Fruit fly (Drosophila melanogaster) whole organism, embryonic: ENCODE data around the gene CG3587.

ENCODE experiments used
- Aef1 ChIP-seq: fragments of 200-800 bp; sonication (Bioruptor generic); IDR thresholded peaks from 3 replicates; pipeline ENCODE4 v1.3.6; 2022; ENCODE audit warnings: missing biosample characterization, missing genetic modification characterization
- Atf-2 ChIP-seq: fragments of 200-800 bp; sonication (Bioruptor generic); optimal IDR thresholded peaks from 2 replicates; lab custom pipeline; 2016; ENCODE audit warnings: missing biosample characterization, missing genetic modification characterization
- C15 ChIP-seq: fragments of 200-800 bp; sonication (Bioruptor generic); IDR thresholded peaks from 3 replicates; pipeline ENCODE4 v1.3.6; 2022; ENCODE audit warnings: missing biosample characterization, missing genetic modification characterization
- CG11456 ChIP-seq: fragments of 200-800 bp; sonication (Bioruptor generic); IDR thresholded peaks from 3 replicates; pipeline ENCODE4 v1.3.6; 2022; ENCODE audit warnings: missing biosample characterization, missing genetic modification characterization
- CG14710 ChIP-seq: fragments of 200-800 bp; sonication (Bioruptor generic); optimal IDR thresholded peaks from 3 replicates; lab custom pipeline; 2019; ENCODE audit warnings: missing biosample characterization, mild to moderate bottlenecking, missing genetic modification characterization, moderate library complexity
- CG1603 ChIP-seq: fragments of 200-800 bp; sonication (Bioruptor generic); optimal IDR thresholded peaks from 2 replicates; lab custom pipeline; 2019; ENCODE audit warnings: missing biosample characterization, mild to moderate bottlenecking, missing genetic modification characterization, moderate library complexity
- CG17385 ChIP-seq: fragments of 200-800 bp; sonication (Bioruptor generic); optimal IDR thresholded peaks from 3 replicates; lab custom pipeline; 2018; ENCODE audit warnings: missing biosample characterization, mild to moderate bottlenecking, missing genetic modification characterization
- CG1792 ChIP-seq: fragments of 200-800 bp; sonication (Bioruptor generic); optimal IDR thresholded peaks from 2 replicates; lab custom pipeline; 2016; ENCODE audit warnings: missing biosample characterization, missing genetic modification characterization
- CG18476 ChIP-seq: fragments of 200-800 bp; sonication (Bioruptor generic); optimal IDR thresholded peaks from 2 replicates; lab custom pipeline; 2016; ENCODE audit warnings: missing biosample characterization, mild to moderate bottlenecking, missing genetic modification characterization
- CG2889 ChIP-seq: fragments of 200-800 bp; sonication (Bioruptor generic); IDR thresholded peaks from 3 replicates; pipeline ENCODE4 v1.3.6; 2022; ENCODE audit warnings: missing biosample characterization, missing genetic modification characterization
- CG30020 ChIP-seq: fragments of 200-800 bp; optimal IDR thresholded peaks from 2 replicates; lab custom pipeline; 2019; ENCODE audit warnings: missing biosample characterization, mild to moderate bottlenecking, missing genetic modification characterization, moderate library complexity
- CG31224 ChIP-seq: fragments of 200-800 bp; sonication (Bioruptor generic); IDR thresholded peaks from 2 replicates; pipeline ENCODE4 v1.3.6; 2022; ENCODE audit warnings: missing biosample characterization, missing genetic modification characterization
- CG31388 ChIP-seq: fragments of 200-800 bp; sonication (Bioruptor generic); optimal IDR thresholded peaks from 2 replicates; lab custom pipeline; 2016; ENCODE audit warnings: missing biosample characterization, missing genetic modification characterization
- CG31441 ChIP-seq: fragments of 200-800 bp; sonication (Bioruptor generic); IDR thresholded peaks from 2 replicates; pipeline ENCODE4 v1.3.6; 2022; ENCODE audit warnings: missing biosample characterization, missing genetic modification characterization
- CG32767 ChIP-seq: fragments of 200-800 bp; sonication (Bioruptor generic); IDR thresholded peaks from 2 replicates; pipeline ENCODE4 v1.3.6; 2022; ENCODE audit warnings: missing biosample characterization, missing genetic modification characterization
- CG34224 ChIP-seq: fragments of 200-800 bp; sonication (Bioruptor generic); IDR thresholded peaks from 3 replicates; pipeline ENCODE4 v1.3.6; 2022; ENCODE audit warnings: missing biosample characterization, missing genetic modification characterization; ENCODE audit not compliant: partially characterized antibody
- CG3726 ChIP-seq: fragments of 200-800 bp; sonication (Bioruptor generic); IDR thresholded peaks from 3 replicates; pipeline ENCODE4, ENCODE4 v1.3.6; 2022; ENCODE audit warnings: missing biosample characterization, missing genetic modification characterization
- CG4282 ChIP-seq: fragments of 200-800 bp; sonication (Bioruptor generic); optimal IDR thresholded peaks from 2 replicates; lab custom pipeline; 2016; ENCODE audit warnings: missing biosample characterization, missing genetic modification characterization
- CG4707 ChIP-seq: fragments of 200-800 bp; sonication (Bioruptor generic); optimal IDR thresholded peaks from 2 replicates; lab custom pipeline; 2018; ENCODE audit warnings: missing biosample characterization, mild to moderate bottlenecking, missing genetic modification characterization, moderate library complexity
- CG6683 ChIP-seq: fragments of 200-800 bp; sonication (Bioruptor generic); optimal IDR thresholded peaks from 2 replicates; lab custom pipeline; 2017; ENCODE audit warnings: missing biosample characterization, mild to moderate bottlenecking, missing genetic modification characterization, missing genetic modification reagents
- CG6765 ChIP-seq: fragments of 200-800 bp; sonication (Bioruptor generic); optimal IDR thresholded peaks from 3 replicates; lab custom pipeline; 2017; ENCODE audit warnings: missing biosample characterization, mild to moderate bottlenecking, missing genetic modification characterization
- CG7839 ChIP-seq: fragments of 200-800 bp; sonication (Bioruptor generic); optimal IDR thresholded peaks from 3 replicates; lab custom pipeline; 2018; ENCODE audit warnings: missing biosample characterization, mild to moderate bottlenecking, missing genetic modification characterization, moderate library complexity
- CG7987 ChIP-seq: fragments of 200-800 bp; sonication (Bioruptor generic); optimal IDR thresholded peaks from 2 replicates; lab custom pipeline; 2018; ENCODE audit warnings: missing biosample characterization, mild to moderate bottlenecking, missing genetic modification characterization, moderate library complexity
- CG8290 ChIP-seq, 3 experiments: fragments of 200-800 bp; sonication (Bioruptor generic); optimal IDR thresholded peaks; 2 replicates each; lab custom pipeline; 2016 to 2019; ENCODE audit warnings: missing biosample characterization in 3 of 3, missing genetic modification characterization in 3 of 3, mild to moderate bottlenecking in 2 of 3, moderate library complexity in 1 of 3
- CG9215 ChIP-seq: fragments of 200-800 bp; sonication (Bioruptor generic); IDR thresholded peaks from 2 replicates; pipeline ENCODE4 v1.3.6; 2022; ENCODE audit warnings: missing biosample characterization, missing genetic modification characterization
- CTCF ChIP-seq: fragments of 200-800 bp; sonication (Bioruptor generic); optimal IDR thresholded peaks from 2 replicates; lab custom pipeline; 2017; ENCODE audit warnings: missing biosample characterization, mild to moderate bottlenecking, missing genetic modification characterization, moderate library complexity
- Chrac-16 ChIP-seq: fragments of 200-800 bp; sonication (Bioruptor generic); optimal IDR thresholded peaks from 3 replicates; lab custom pipeline; 2016; ENCODE audit warnings: missing biosample characterization, missing genetic modification characterization
- Dek ChIP-seq: fragments of 200-800 bp; sonication (Bioruptor generic); optimal IDR thresholded peaks from 3 replicates; lab custom pipeline; 2019; ENCODE audit warnings: missing biosample characterization, mild to moderate bottlenecking, missing genetic modification characterization, moderate library complexity
- GATAe ChIP-seq: fragments of 200-800 bp; sonication (Bioruptor generic); conservative IDR thresholded peaks from 2 replicates; pipeline ENCODE4 v1.3.6; 2022; ENCODE audit warnings: missing biosample characterization, missing genetic modification characterization
- HLH54F ChIP-seq: fragments of 200-800 bp; sonication (Bioruptor generic); optimal IDR thresholded peaks from 3 replicates; lab custom pipeline; 2016; ENCODE audit warnings: missing biosample characterization, missing genetic modification characterization
- MESR4 ChIP-seq: fragments of 200-800 bp; sonication (Bioruptor generic); optimal IDR thresholded peaks from 2 replicates; lab custom pipeline; 2018; ENCODE audit warnings: missing biosample characterization, mild to moderate bottlenecking, missing genetic modification characterization, moderate library complexity
- Neu2 ChIP-seq: fragments of 200-800 bp; sonication (Bioruptor generic); optimal IDR thresholded peaks from 3 replicates; lab custom pipeline; 2016; ENCODE audit warnings: missing biosample characterization, missing genetic modification characterization, borderline replicate concordance
- Nf-YB ChIP-seq: fragments of 200-800 bp; sonication (Bioruptor generic); optimal IDR thresholded peaks from 3 replicates; lab custom pipeline; 2019; ENCODE audit warnings: missing biosample characterization, mild to moderate bottlenecking, missing genetic modification characterization, moderate library complexity
- Oaz ChIP-seq: fragments of 200-800 bp; sonication (Bioruptor generic); IDR thresholded peaks from 2 replicates; pipeline ENCODE4 v1.3.6; 2022; ENCODE audit warnings: missing biosample characterization, missing genetic modification characterization
- Sry-δ ChIP-seq: fragments of 200-800 bp; sonication (Bioruptor generic); optimal IDR thresholded peaks from 2 replicates; lab custom pipeline; 2016; ENCODE audit warnings: missing biosample characterization, missing genetic modification characterization
- Vsx1 ChIP-seq: fragments of 200-800 bp; sonication (Bioruptor generic); optimal IDR thresholded peaks from 2 replicates; lab custom pipeline; 2017; ENCODE audit warnings: missing biosample characterization, mild to moderate bottlenecking, missing genetic modification characterization, missing genetic modification reagents
- cad ChIP-seq: fragments of >200 bp; optimal IDR thresholded peaks from 2 replicates; lab custom pipeline; 2017; ENCODE audit warnings: missing biosample characterization, missing genetic modification characterization
- cg ChIP-seq: fragments of 200-800 bp; sonication (Bioruptor generic); optimal IDR thresholded peaks from 3 replicates; lab custom pipeline; 2019; ENCODE audit warnings: missing biosample characterization, mild to moderate bottlenecking, missing genetic modification characterization, moderate library complexity
- esg ChIP-seq: fragments of 200-800 bp; sonication (Bioruptor generic); conservative IDR thresholded peaks from 2 replicates; pipeline ENCODE4 v1.3.6; 2022; ENCODE audit warnings: missing biosample characterization, missing genetic modification characterization
- jumu ChIP-seq: fragments of 200-800 bp; sonication (Bioruptor generic); optimal IDR thresholded peaks from 3 replicates; lab custom pipeline; 2016; ENCODE audit warnings: missing biosample characterization, missing genetic modification characterization
- kah ChIP-seq: fragments of 200-800 bp; sonication (Bioruptor generic); optimal IDR thresholded peaks from 2 replicates; lab custom pipeline; 2018; ENCODE audit warnings: missing biosample characterization, mild to moderate bottlenecking, missing genetic modification characterization
- klu ChIP-seq: fragments of 200-800 bp; sonication (Bioruptor generic); IDR thresholded peaks from 2 replicates; pipeline ENCODE4 v1.3.6; 2022; ENCODE audit warnings: missing biosample characterization, missing genetic modification characterization
- lilli ChIP-seq: fragments of 200-800 bp; sonication (Bioruptor generic); optimal IDR thresholded peaks from 3 replicates; lab custom pipeline; 2016; ENCODE audit warnings: missing biosample characterization, missing genetic modification characterization
- lola ChIP-seq, 3 experiments: fragments of >200 bp in 2 of 3; fragments of 200-800 bp in 1 of 3; sonication (Bioruptor generic) in 1 of 3; optimal IDR thresholded peaks; 2 replicates each; lab custom pipeline; 2017 to 2019; ENCODE audit warnings: missing biosample characterization in 3 of 3, missing genetic modification characterization in 3 of 3, mild to moderate bottlenecking in 1 of 3, moderate library complexity in 1 of 3
- pnt ChIP-seq: fragments of 200-800 bp; sonication (Bioruptor generic); optimal IDR thresholded peaks from 3 replicates; lab custom pipeline; 2016; ENCODE audit warnings: missing biosample characterization, missing genetic modification characterization
- repo ChIP-seq: fragments of 200-800 bp; sonication (Bioruptor generic); optimal IDR thresholded peaks from 2 replicates; lab custom pipeline; 2016; ENCODE audit warnings: missing biosample characterization, missing genetic modification characterization
- scrt ChIP-seq: fragments of 200-800 bp; sonication (Bioruptor generic); optimal IDR thresholded peaks from 2 replicates; lab custom pipeline; 2018; ENCODE audit warnings: missing biosample characterization, mild to moderate bottlenecking, missing genetic modification characterization, moderate library complexity
- sisA ChIP-seq: fragments of 200-800 bp; sonication (Bioruptor generic); IDR thresholded peaks from 2 replicates; pipeline ENCODE4 v1.3.6; 2022; ENCODE audit warnings: missing biosample characterization, missing genetic modification characterization
- yki ChIP-seq: fragments of >200 bp; optimal IDR thresholded peaks from 3 replicates; lab custom pipeline; 2018
- z ChIP-seq: fragments of 200-800 bp; sonication (Bioruptor generic); IDR thresholded peaks from 3 replicates; pipeline ENCODE4 v1.3.6; 2022; ENCODE audit warnings: missing biosample characterization, missing genetic modification characterization

The CG3587 gene

DNA sequence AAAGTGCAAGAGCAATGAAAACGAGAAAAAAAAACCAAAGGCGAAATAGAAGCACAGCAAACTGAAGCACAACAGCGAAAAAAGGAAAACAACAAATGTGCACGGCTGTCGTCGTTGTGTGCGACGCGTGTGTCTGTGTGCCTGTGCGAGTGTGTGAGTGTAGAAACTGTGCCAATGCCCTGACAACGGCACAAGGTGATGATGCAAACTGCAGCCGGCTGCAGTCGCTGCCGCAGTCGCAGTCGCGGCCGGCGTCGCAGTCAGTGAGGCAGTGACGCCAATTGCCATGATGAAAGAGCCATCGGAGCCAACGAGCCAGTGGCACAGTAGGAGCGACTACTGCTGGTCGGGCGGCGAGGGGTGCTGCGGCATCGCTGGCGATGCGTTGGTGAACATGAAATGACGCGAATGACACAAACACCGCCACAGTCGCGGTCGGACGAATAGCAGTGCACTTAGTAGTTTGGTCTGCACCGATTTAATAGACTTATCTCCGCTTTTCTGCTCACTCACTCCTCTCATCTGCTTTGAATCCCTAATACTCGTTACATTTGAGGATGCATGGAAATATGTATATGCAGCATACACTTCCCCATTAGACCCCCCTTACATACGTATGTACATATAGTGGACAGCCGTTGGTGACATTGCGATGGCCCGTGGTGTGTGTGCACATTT lies 28.6 kb downstream of the CG3587 start (continued):
- peak; percentile 72 for TF ChIP-seq CG7839 (tag; lab: Kevin White, UChicago)
- TF ChIP-seq yki (lab: Kevin White, UChicago) = no peak
- TF ChIP-seq klu (GFP tag; lab: Robert Waterston, UW) = no peak
- peak; percentile 19 for TF ChIP-seq scrt
- TF ChIP-seq Dek = no peak
- TF ChIP-seq pnt = peak; percentile 58
- TF ChIP-seq CG34224 = no peak
- TF ChIP-seq CG18476 (GFP tag; lab: Kevin White, UChicago) = no peak
- no peak for TF ChIP-seq CG6683 (GFP tag; lab: Kevin White, UChicago)
- TF ChIP-seq CG9215 (GFP tag; lab: Robert Waterston, UW) = no peak
- peak; percentile 65 for TF ChIP-seq CG17385
- TF ChIP-seq CG11456 (GFP tag; lab: Robert Waterston, UW) = no peak
- no peak for TF ChIP-seq HLH54F (GFP tag; lab: Kevin White, UChicago)
- no peak for TF ChIP-seq CG31224 (GFP tag; lab: Robert Waterston, UW)
- TF ChIP-seq CTCF (GFP tag; lab: Kevin White, UChicago) = peak; percentile 11
- peak; percentile 4 for TF ChIP-seq CG30020 (tag; lab: Kevin White, UChicago)
- peak; percentile 62 for TF ChIP-seq esg (GFP tag; lab: Robert Waterston, UW)
- peak; percentile 47 for TF ChIP-seq Atf-2 (GFP tag; lab: Kevin White, UChicago)
- no peak for TF ChIP-seq CG6765 (GFP tag; lab: Kevin White, UChicago)
- peak; percentile 39 for TF ChIP-seq Nf-YB (GFP tag; lab: Kevin White, UChicago)
- peak; percentile 43 for TF ChIP-seq jumu (GFP tag; lab: Kevin White, UChicago)
- TF ChIP-seq CG1603 (tag; lab: Kevin White, UChicago) = peak; percentile 89
- peak; percentile 64 for TF ChIP-seq CG4707 (GFP tag; lab: Kevin White, UChicago)
- no peak for TF ChIP-seq Sry-δ (GFP tag; lab: Kevin White, UChicago)
- TF ChIP-seq cg (GFP tag; lab: Kevin White, UChicago) = peak; percentile 58
- no peak for TF ChIP-seq Vsx1 (GFP tag; lab: Kevin White, UChicago)
- TF ChIP-seq CG1792 (GFP tag; lab: Kevin White, UChicago) = no peak
- TF ChIP-seq CG31441 (GFP tag; lab: Robert Waterston, UW) = peak; percentile 76
- no peak for TF ChIP-seq MESR4
- no peak for TF ChIP-seq cad
- no peak for TF ChIP-seq GATAe (GFP tag; lab: Robert Waterston, UW)
- TF ChIP-seq z = no peak
- TF ChIP-seq C15 (GFP tag; lab: Robert Waterston, UW) = no peak
- peak; percentile 65 for TF ChIP-seq kah (GFP tag; lab: Kevin White, UChicago)
- TF ChIP-seq CG14710 = peak; percentile 43
- peak in 1 of 3 experiments; percentile 36 for TF ChIP-seq lola (GFP tag; optimal IDR thresholded peaks at IDR 0.05; lab: Kevin White, UChicago)
- no peak for TF ChIP-seq Chrac-16 (GFP tag; lab: Kevin White, UChicago)
- no peak for TF ChIP-seq CG2889
- no peak for TF ChIP-seq CG4282 (GFP tag; lab: Kevin White, UChicago)
- peak; percentile 43; the same call in 1 of the 3 replicates for TF ChIP-seq CG3726
- TF ChIP-seq sisA (GFP tag; lab: Robert Waterston, UW) = peak; percentile 70
- TF ChIP-seq CG32767 (GFP tag; lab: Robert Waterston, UW) = 0 out of 2 replicates have a peak, but pooled peaks have one; percentile 46
- TF ChIP-seq Oaz (GFP tag; lab: Robert Waterston, UW) = peak; percentile 24; the same call in 1 of the 2 replicates
- peak; percentile 19 for TF ChIP-seq CG8290 (GFP tag; optimal IDR thresholded peaks at IDR 0.05; lab: Kevin White, UChicago)
- TF ChIP-seq CG8290 (tag; optimal IDR thresholded peaks at IDR 0.05; lab: Kevin White, UChicago) = peak in 1 of 2 experiments; percentile 76
- TF ChIP-seq repo = no peak
- no peak for TF ChIP-seq Neu2
- TF ChIP-seq CG7987 (GFP tag; lab: Kevin White, UChicago) = no peak
- no peak for TF ChIP-seq CG31388 (GFP tag; lab: Kevin White, UChicago)
- TF ChIP-seq lilli = no peak
- TF ChIP-seq Aef1 = 0 out of 3 replicates have a peak, but pooled peaks have one; percentile 23
